Fruit fly (Drosophila melanogaster): Measurements from ENCODE around the gene snRNP-U1-70K.
A peak's percentile ranks its signal among the peaks of the same experiment; 100 is the strongest.

The snRNP-U1-70K gene

dm6 chr2L:7009807-7010470 is 38.4 kb upstream of the snRNP-U1-70K start, which contains the start of gene uif (continued):
- TF ChIP-seq Deaf1 (tag; optimal IDR thresholded peaks at IDR 0.05) (peak; percentile 94), CG10565 (GFP tag; optimal IDR thresholded peaks at IDR 0.05) (no peak), CG42726 (GFP tag; IDR thresholded peaks at IDR 0.05; ENCODE audit: partially characterized antibody) (no peak), D19B (GFP tag; optimal IDR thresholded peaks at IDR 0.05) (no peak), CG8944 (GFP tag; optimal IDR thresholded peaks at IDR 0.05) (no peak), CG1602 (GFP tag; optimal IDR thresholded peaks at IDR 0.05) (no peak), CoRest (tag; optimal IDR thresholded peaks at IDR 0.05) (no peak), CG3163 (GFP tag; optimal IDR thresholded peaks at IDR 0.05) (no peak), zf30C (GFP tag; optimal IDR thresholded peaks at IDR 0.05) (peak; percentile 26), gcm2 (GFP tag; optimal IDR thresholded peaks at IDR 0.05) (no peak), hkb (optimal IDR thresholded peaks at IDR 0.05) (no peak), hkb (GFP tag; IDR thresholded peaks at IDR 0.05) (no peak), Drgx (GFP tag; IDR thresholded peaks at IDR 0.05) (peak; percentile 20; the same call in 1 of the 2 replicates), D19A (tag; optimal IDR thresholded peaks at IDR 0.05) (peak; percentile 27), phol (tag; optimal IDR thresholded peaks at IDR 0.05) (no peak), eve (GFP tag; optimal IDR thresholded peaks at IDR 0.05) (no peak), vvl (GFP tag; IDR thresholded peaks at IDR 0.05) (0 out of 2 replicates have a peak, but pooled peaks have one; percentile 37), CG17361 (GFP tag; IDR thresholded peaks at IDR 0.05) (no peak), CG11456 (GFP tag; IDR thresholded peaks at IDR 0.05) (no peak), lilli (GFP tag; optimal IDR thresholded peaks at IDR 0.05) (no peak), CG1603 (tag; optimal IDR thresholded peaks at IDR 0.05) (no peak), nerfin-2 (GFP tag; IDR thresholded peaks at IDR 0.05; ENCODE audit: partially characterized antibody) (0 out of 2 replicates have a peak, but pooled peaks have one; percentile 24), CG6854 (GFP tag; optimal IDR thresholded peaks at IDR 0.05) (no peak), dysf (GFP tag; IDR thresholded peaks at IDR 0.05) (no peak), CG7987 (GFP tag; optimal IDR thresholded peaks at IDR 0.05) (no peak), Asciz (GFP tag; optimal IDR thresholded peaks at IDR 0.05) (no peak), CG10209 (GFP tag; optimal IDR thresholded peaks at IDR 0.05) (no peak), GATAe (GFP tag; conservative IDR thresholded peaks at IDR 0.05) (no peak), oc (tag; optimal IDR thresholded peaks at IDR 0.05) (peak; percentile 76), CG8478 (optimal IDR thresholded peaks at IDR 0.05) (no peak), pros (GFP tag; optimal IDR thresholded peaks at IDR 0.05) (peak; percentile 95), stwl (tag; optimal IDR thresholded peaks at IDR 0.05) (no peak), nom (GFP tag; optimal IDR thresholded peaks at IDR 0.05) (peak; percentile 43), z (GFP tag; IDR thresholded peaks at IDR 0.05) (0 out of 3 replicates have a peak, but pooled peaks have one; percentile 16), CG34224 (GFP tag; IDR thresholded peaks at IDR 0.05; ENCODE audit: partially characterized antibody) (peak; percentile 37; the same call in 1 of the 3 replicates), bbx (GFP tag; IDR thresholded peaks at IDR 0.05; ENCODE audit: partially characterized antibody) (0 out of 2 replicates have a peak, but pooled peaks have one; percentile 26), ewg (GFP tag; optimal IDR thresholded peaks at IDR 0.05) (no peak), bab2 (GFP tag; optimal IDR thresholded peaks at IDR 0.05) (no peak), rib (GFP tag; IDR thresholded peaks at IDR 0.05) (peak; percentile 20; the same call in 1 of the 2 replicates), CG1529 (GFP tag; optimal IDR thresholded peaks at IDR 0.05) (no peak), NC2α (GFP tag; optimal IDR thresholded peaks at IDR 0.05) (no peak), pb (GFP tag; optimal IDR thresholded peaks at IDR 0.05) (no peak), br (optimal IDR thresholded peaks at IDR 0.05) (no peak), Hmx (GFP tag; optimal IDR thresholded peaks at IDR 0.05) (no peak), usp (GFP tag; optimal IDR thresholded peaks at IDR 0.05) (no peak), CG7963 (GFP tag; IDR thresholded peaks at IDR 0.05; ENCODE audit: partially characterized antibody) (no peak), CG13287 (GFP tag; IDR thresholded peaks at IDR 0.05; ENCODE audit: partially characterized antibody) (peak; percentile 17; the same call in 1 of the 2 replicates), seq (GFP tag; IDR thresholded peaks at IDR 0.05) (no peak), Bgb (GFP tag; IDR thresholded peaks at IDR 0.05; ENCODE audit: partially characterized antibody) (peak; percentile 26; the same call in 1 of the 2 replicates), slp2 (GFP tag; optimal IDR thresholded peaks at IDR 0.05) (no peak)
